Fruit fly (Drosophila melanogaster): ENCODE data around the gene CG33642.

The CG33642 gene

DNA sequence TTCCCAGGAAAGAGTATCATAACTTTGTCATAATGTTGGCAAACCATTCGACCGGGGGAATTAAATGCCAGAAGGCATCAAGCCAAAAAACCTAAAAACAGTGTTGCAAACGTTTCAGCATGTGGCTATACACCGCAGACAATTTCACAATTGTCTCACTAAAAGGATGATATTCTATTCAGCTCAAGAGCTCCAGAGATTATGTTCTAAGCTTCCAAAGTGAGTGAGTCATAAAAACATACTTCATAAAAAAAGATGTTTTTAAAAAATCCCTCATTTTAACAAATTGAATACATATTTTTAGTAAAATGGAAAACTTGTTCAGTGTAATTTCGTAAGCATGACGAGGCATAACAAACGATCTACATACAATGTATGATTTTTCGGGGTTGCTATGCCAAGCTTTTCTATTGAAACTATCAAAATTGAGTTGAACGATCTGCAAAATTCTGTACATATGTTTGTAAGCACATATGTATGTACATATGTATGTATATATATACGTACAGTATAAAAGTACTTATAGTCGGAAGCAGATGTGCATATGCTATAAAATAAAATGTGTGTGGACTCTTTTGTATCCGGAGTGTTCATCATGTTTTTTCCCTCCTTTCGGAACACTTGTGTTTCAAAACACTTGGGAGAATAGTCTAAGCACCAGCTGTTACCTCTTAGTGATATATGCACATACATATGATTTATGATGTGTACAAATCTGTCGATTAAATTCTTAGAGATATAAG lies 14.7 kb upstream of the CG33642 start (continued):
- TF ChIP-seq Opbp (GFP tag; IDR thresholded peaks at IDR 0.05; ENCODE audit: partially characterized antibody), result no peak
- peak; percentile 80 for TF ChIP-seq CG18599 (GFP tag; optimal IDR thresholded peaks at IDR 0.05)
- no peak for TF ChIP-seq vfl (GFP tag; optimal IDR thresholded peaks at IDR 0.05)
- TF ChIP-seq CG12104 (GFP tag; optimal IDR thresholded peaks at IDR 0.05), result peak; percentile 76
- TF ChIP-seq ara (GFP tag; IDR thresholded peaks at IDR 0.05), result peak; percentile 64; the same call in 1 of the 2 replicates
- no peak; the same call in 1 of the 2 replicates for TF ChIP-seq CG1024 (GFP tag; IDR thresholded peaks at IDR 0.05)
- no peak for TF ChIP-seq CG12769 (tag; optimal IDR thresholded peaks at IDR 0.05)
- TF ChIP-seq CG17186 (GFP tag; optimal IDR thresholded peaks at IDR 0.05), result peak; percentile 31
- TF ChIP-seq NC2α (GFP tag; optimal IDR thresholded peaks at IDR 0.05), result no peak
- TF ChIP-seq CG12219 (GFP tag; optimal IDR thresholded peaks at IDR 0.05), result peak; percentile 80
- peak; percentile 45 for TF ChIP-seq CG13424 (tag; optimal IDR thresholded peaks at IDR 0.05)
- peak; percentile 45 for TF ChIP-seq CG8924 (tag; optimal IDR thresholded peaks at IDR 0.05)
- peak; percentile 88 for TF ChIP-seq CG14441 (GFP tag; IDR thresholded peaks at IDR 0.05)
- TF ChIP-seq CG43689 (GFP tag; IDR thresholded peaks at IDR 0.05), result peak; percentile 55
- TF ChIP-seq ash1 (GFP tag; optimal IDR thresholded peaks at IDR 0.05), result no peak
- peak; percentile 79 for TF ChIP-seq Blimp-1 (GFP tag; optimal IDR thresholded peaks at IDR 0.05)
- no peak for TF ChIP-seq sc (optimal IDR thresholded peaks at IDR 0.05)
- TF ChIP-seq sc (GFP tag; optimal IDR thresholded peaks at IDR 0.05), result no peak
- peak; percentile 61 for TF ChIP-seq Mrtf (GFP tag; IDR thresholded peaks at IDR 0.05)
- peak; percentile 88 for TF ChIP-seq Xbp1 (GFP tag; optimal IDR thresholded peaks at IDR 0.05)
- no peak for TF ChIP-seq Dfd (GFP tag; optimal IDR thresholded peaks at IDR 0.05)
- peak; percentile 7 for TF ChIP-seq jing (GFP tag; optimal IDR thresholded peaks at IDR 0.05)
- no peak for TF ChIP-seq CG10321 (GFP tag; IDR thresholded peaks at IDR 0.05)
- TF ChIP-seq CG7745 (tag; optimal IDR thresholded peaks at IDR 0.05), result no peak
- TF ChIP-seq CG18619 (GFP tag; optimal IDR thresholded peaks at IDR 0.05), result peak; percentile 35
- TF ChIP-seq BtbVII (GFP tag; optimal IDR thresholded peaks at IDR 0.05), result peak; percentile 52
- peak; percentile 73 for TF ChIP-seq Sox102F (GFP tag; optimal IDR thresholded peaks at IDR 0.05)
- no peak for TF ChIP-seq CG14860 (GFP tag; IDR thresholded peaks at IDR 0.05; ENCODE audit: partially characterized antibody)
- no peak for TF ChIP-seq sim (GFP tag; IDR thresholded peaks at IDR 0.05)
- TF ChIP-seq lab (GFP tag; optimal IDR thresholded peaks at IDR 0.05), result peak; percentile 82
- peak; percentile 27; the same call in 1 of the 2 replicates for TF ChIP-seq CG7372 (GFP tag; IDR thresholded peaks at IDR 0.05)
- no peak for TF ChIP-seq CTCF (GFP tag; optimal IDR thresholded peaks at IDR 0.05)
- no peak for TF ChIP-seq Lpt (GFP tag; optimal IDR thresholded peaks at IDR 0.05)
- TF ChIP-seq CG5180 (GFP tag; optimal IDR thresholded peaks at IDR 0.05), result peak; percentile 62
- peak; percentile 7 for TF ChIP-seq gcm (GFP tag; optimal IDR thresholded peaks at IDR 0.05)
- peak; percentile 49 for TF ChIP-seq tin (GFP tag; optimal IDR thresholded peaks at IDR 0.05)
- TF ChIP-seq lov (optimal IDR thresholded peaks at IDR 0.05), result no peak
- TF ChIP-seq lov (GFP tag; IDR thresholded peaks at IDR 0.05), result peak; percentile 38; the same call in 1 of the 3 replicates
- peak; percentile 44 for TF ChIP-seq CG8089 (GFP tag; optimal IDR thresholded peaks at IDR 0.05)
- peak; percentile 26 for TF ChIP-seq mirr (GFP tag; optimal IDR thresholded peaks at IDR 0.05)
- peak; percentile 69 for TF ChIP-seq kay (GFP tag; optimal IDR thresholded peaks at IDR 0.05)
- no peak for TF ChIP-seq CG16813 (GFP tag; IDR thresholded peaks at IDR 0.05; ENCODE audit: partially characterized antibody)
- peak; percentile 84 for TF ChIP-seq Camta (GFP tag; optimal IDR thresholded peaks at IDR 0.05)
- peak; percentile 74; the same call in 2 of the 3 replicates for TF ChIP-seq so (GFP tag; IDR thresholded peaks at IDR 0.05)
- no peak for TF ChIP-seq cg (GFP tag; optimal IDR thresholded peaks at IDR 0.05)
- TF ChIP-seq CG16863 (GFP tag; optimal IDR thresholded peaks at IDR 0.05), result peak; percentile 44
- no peak for TF ChIP-seq Dll (GFP tag; IDR thresholded peaks at IDR 0.05; ENCODE audit: partially characterized antibody)
- peak; percentile 57 for TF ChIP-seq CG14965 (GFP tag; optimal IDR thresholded peaks at IDR 0.05; ENCODE audit: borderline replicate concordance)
- TF ChIP-seq dimm (GFP tag; IDR thresholded peaks at IDR 0.05), result peak; percentile 59
- no peak for TF ChIP-seq Neu2 (GFP tag; optimal IDR thresholded peaks at IDR 0.05; ENCODE audit: borderline replicate concordance)

Measured in whole organism, embryonic.